Worm (Caenorhabditis elegans) whole organism, late embryonic: ENCODE measurements around the gene C03B1.17.

Experiments used
- C38D4.7 ChIP-seq: fragments of 200-800 bp; sonication (Bioruptor generic); optimal IDR thresholded peaks from 2 replicates; lab custom pipeline; 2018; ENCODE audit warnings: mild to moderate bottlenecking, missing genetic modification characterization, moderate library complexity, missing compliant biosample characterization
- F13H6.1 ChIP-seq: sonication (generic microtip); optimal IDR thresholded peaks from 2 replicates; lab custom pipeline; 2016; ENCODE audit warnings: missing genetic modification characterization, missing compliant biosample characterization
- T23F11.4 ChIP-seq: fragments of 200-800 bp; sonication (Bioruptor generic); optimal IDR thresholded peaks from 2 replicates; lab custom pipeline; 2018; ENCODE audit warnings: mild to moderate bottlenecking, missing genetic modification characterization, missing compliant biosample characterization
- ama-1 ChIP-seq: fragments of 150-350 bp; optimal IDR thresholded peaks from 2 replicates; lab custom pipeline; 2014
- ceh-14 ChIP-seq: sonication (generic microtip); optimal IDR thresholded peaks from 2 replicates; lab custom pipeline; 2016; ENCODE audit warnings: missing genotype, missing genetic modification characterization, missing compliant biosample characterization
- ceh-19 ChIP-seq: fragments of 200-800 bp; sonication (Bioruptor generic); optimal IDR thresholded peaks from 2 replicates; lab custom pipeline; 2018; ENCODE audit warnings: mild to moderate bottlenecking, missing genetic modification characterization, missing compliant biosample characterization
- ceh-45 ChIP-seq: fragments of 200-800 bp; sonication (Bioruptor generic); IDR thresholded peaks from 2 replicates; pipeline ENCODE4 v1.3.6; 2022; ENCODE audit warnings: missing genetic modification reagents, missing genetic modification characterization, missing compliant biosample characterization
- ceh-48 ChIP-seq: sonication (generic microtip); optimal IDR thresholded peaks from 2 replicates; lab custom pipeline; 2016; ENCODE audit warnings: missing genetic modification characterization, inconsistent platforms, missing compliant biosample characterization
- che-1 ChIP-seq: sonication (generic microtip); optimal IDR thresholded peaks from 2 replicates; lab custom pipeline; 2016; ENCODE audit warnings: mild to moderate bottlenecking, missing genetic modification characterization, missing compliant biosample characterization
- dmd-4 ChIP-seq: sonication (generic microtip); optimal IDR thresholded peaks from 2 replicates; lab custom pipeline; 2016; ENCODE audit warnings: borderline replicate concordance, missing genetic modification characterization, missing compliant biosample characterization
- elt-4 ChIP-seq: sonication (generic microtip); optimal IDR thresholded peaks from 2 replicates; lab custom pipeline; 2016; ENCODE audit warnings: missing genetic modification characterization, missing compliant biosample characterization
- ets-4 ChIP-seq: sonication (generic microtip); optimal IDR thresholded peaks from 2 replicates; lab custom pipeline; 2016; ENCODE audit warnings: missing genetic modification characterization, missing compliant biosample characterization
- eyg-1 ChIP-seq: sonication (generic microtip); optimal IDR thresholded peaks from 2 replicates; lab custom pipeline; 2016; ENCODE audit warnings: missing genotype, missing genetic modification characterization, missing compliant biosample characterization
- fkh-10 ChIP-seq: fragments of 150-350 bp; optimal IDR thresholded peaks from 2 replicates; lab custom pipeline; 2014; ENCODE audit warnings: missing biosample characterization, missing genetic modification reagents, missing genetic modification characterization
- hlh-13 ChIP-seq: fragments of 200-800 bp; sonication (Bioruptor generic); optimal IDR thresholded peaks from 2 replicates; lab custom pipeline; 2018; ENCODE audit warnings: mild to moderate bottlenecking, missing genetic modification characterization, missing compliant biosample characterization
- hlh-15 ChIP-seq: sonication (generic microtip); optimal IDR thresholded peaks from 2 replicates; lab custom pipeline; 2016; ENCODE audit warnings: missing genetic modification characterization, missing compliant biosample characterization
- hlh-30 ChIP-seq: sonication (generic microtip); optimal IDR thresholded peaks from 2 replicates; lab custom pipeline; 2017; ENCODE audit warnings: antibody characterized with exemption, missing genetic modification characterization, missing compliant biosample characterization; ENCODE audit not compliant: insufficient read depth
- hlh-8 ChIP-seq: sonication (generic microtip); optimal IDR thresholded peaks from 2 replicates; lab custom pipeline; 2016; ENCODE audit warnings: missing genotype, missing genetic modification characterization, missing compliant biosample characterization
- lim-6 ChIP-seq: sonication (generic microtip); optimal IDR thresholded peaks from 2 replicates; lab custom pipeline; 2016; ENCODE audit warnings: missing genetic modification characterization, missing compliant biosample characterization
- lin-11 ChIP-seq: fragments of 200-800 bp; sonication (Bioruptor generic); optimal IDR thresholded peaks from 2 replicates; lab custom pipeline; 2018; ENCODE audit warnings: mild to moderate bottlenecking, missing genetic modification characterization, missing compliant biosample characterization
- madf-2 ChIP-seq: sonication (generic microtip); optimal IDR thresholded peaks from 2 replicates; lab custom pipeline; 2017; ENCODE audit warnings: missing genetic modification characterization, missing compliant biosample characterization
- mec-3 ChIP-seq: sonication (generic microtip); optimal IDR thresholded peaks from 2 replicates; lab custom pipeline; 2016; ENCODE audit warnings: borderline replicate concordance, missing genetic modification characterization, missing compliant biosample characterization
- nfya-1 ChIP-seq: sonication (generic microtip); optimal IDR thresholded peaks from 2 replicates; lab custom pipeline; 2017; ENCODE audit warnings: missing genetic modification characterization, mild to moderate bottlenecking, missing compliant biosample characterization, antibody characterized with exemption, moderate library complexity
- nhr-232 ChIP-seq: sonication (generic microtip); optimal IDR thresholded peaks from 2 replicates; lab custom pipeline; 2016; ENCODE audit warnings: missing genetic modification characterization, missing compliant biosample characterization
- odd-2 ChIP-seq: sonication (generic microtip); optimal IDR thresholded peaks from 2 replicates; lab custom pipeline; 2017; ENCODE audit warnings: antibody characterized with exemption, mild to moderate bottlenecking, missing genetic modification characterization, missing compliant biosample characterization
- pag-3 ChIP-seq: sonication (generic microtip); optimal IDR thresholded peaks from 2 replicates; lab custom pipeline; 2016; ENCODE audit warnings: missing compliant biosample characterization, missing genetic modification characterization, borderline replicate concordance
- pat-9 ChIP-seq: fragments of 200-800 bp; sonication (Bioruptor generic); optimal IDR thresholded peaks from 2 replicates; lab custom pipeline; 2018; ENCODE audit warnings: mild to moderate bottlenecking, missing genetic modification characterization, moderate library complexity, missing compliant biosample characterization
- pax-1 ChIP-seq: fragments of 150-350 bp; optimal IDR thresholded peaks from 2 replicates; lab custom pipeline; 2014; ENCODE audit warnings: missing biosample characterization, missing genetic modification characterization
- pha-2 ChIP-seq: sonication (generic microtip); optimal IDR thresholded peaks from 2 replicates; lab custom pipeline; 2017; ENCODE audit warnings: mild to moderate bottlenecking, missing genetic modification characterization, missing compliant biosample characterization
- pha-4 ChIP-seq: fragments of 150-350 bp; optimal IDR thresholded peaks from 2 replicates; lab custom pipeline; 2018; ENCODE audit warnings: missing biosample characterization, missing genetic modification reagents, missing genetic modification characterization
- pqm-1 ChIP-seq: sonication (generic microtip); optimal IDR thresholded peaks from 2 replicates; lab custom pipeline; 2016; ENCODE audit warnings: missing genetic modification characterization, missing compliant biosample characterization
- ref-2 ChIP-seq: sonication (generic microtip); optimal IDR thresholded peaks from 2 replicates; lab custom pipeline; 2016; ENCODE audit warnings: missing genetic modification characterization, missing compliant biosample characterization
- sdc-2 ChIP-seq: sonication (generic microtip); optimal IDR thresholded peaks from 2 replicates; lab custom pipeline; 2016; ENCODE audit warnings: missing genotype, missing genetic modification characterization, missing compliant biosample characterization
- sox-2 ChIP-seq: fragments of 200-800 bp; sonication (Bioruptor generic); IDR thresholded peaks from 2 replicates; pipeline ENCODE4 v1.3.6; 2022; ENCODE audit warnings: missing genetic modification reagents, missing genetic modification characterization, missing compliant biosample characterization
- unc-42 ChIP-seq: sonication (generic microtip); optimal IDR thresholded peaks from 2 replicates; lab custom pipeline; 2016; ENCODE audit warnings: missing genotype, missing genetic modification characterization, missing compliant biosample characterization
- unc-55 ChIP-seq: sonication (generic microtip); optimal IDR thresholded peaks from 2 replicates; lab custom pipeline; 2017; ENCODE audit warnings: missing biosample characterization, missing genetic modification reagents, missing genetic modification characterization
- ztf-16 ChIP-seq: sonication (generic microtip); optimal IDR thresholded peaks from 2 replicates; lab custom pipeline; 2017; ENCODE audit warnings: missing genetic modification characterization, missing compliant biosample characterization

Gene C03B1.17

DNA sequence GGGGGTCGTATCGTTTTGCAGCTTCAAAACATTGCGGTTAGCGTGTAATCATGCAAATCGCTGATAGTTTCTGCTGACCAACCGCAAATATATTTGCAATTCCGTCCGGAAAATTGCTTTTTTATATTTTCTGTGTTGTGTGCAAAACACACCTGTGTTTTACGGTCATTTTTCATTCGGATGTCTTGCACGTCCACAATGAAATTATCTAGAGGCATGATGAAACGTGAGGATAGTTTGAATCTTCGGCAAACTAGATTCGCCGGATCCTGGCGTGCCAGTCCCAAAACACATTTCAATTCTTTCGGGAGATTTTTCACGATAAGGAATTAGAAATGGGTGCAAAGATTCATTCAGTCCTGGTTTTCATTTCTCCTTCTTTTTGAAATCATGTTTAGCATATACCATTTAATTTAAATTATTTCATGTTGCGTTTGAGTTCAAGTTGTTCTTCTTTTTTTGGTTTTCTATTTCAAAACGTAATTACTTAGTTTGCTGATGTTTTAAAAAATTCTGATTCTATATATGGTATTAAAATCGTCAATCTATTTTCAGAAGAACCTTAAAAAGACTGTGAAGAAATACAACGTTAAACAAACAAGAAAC is 18.3 kb upstream of the C03B1.17 start, which contains the start of gene C03B1.5:
Gene C03B1.5 (plus strand): TSS at position 556 of the 606 bp plus-strand sequence.
- TF ChIP-seq T23F11.4 (GFP tag; lab: Kevin White, UChicago) (no peak), F13H6.1 (no peak), hlh-8 (tag; lab: Kevin White, UChicago) (no peak), odd-2 (no peak), ceh-48 (no peak), dmd-4 (no peak), hlh-15 (no peak), nfya-1 (tag; lab: Kevin White, UChicago) (no peak), elt-4 (tag; lab: Kevin White, UChicago) (no peak), unc-42 (tag; lab: Kevin White, UChicago) (no peak), pag-3 (tag; lab: Kevin White, UChicago) (no peak), unc-55 (no peak), eyg-1 (tag; lab: Kevin White, UChicago) (no peak), pha-2 (tag; lab: Kevin White, UChicago) (no peak)

DNA sequence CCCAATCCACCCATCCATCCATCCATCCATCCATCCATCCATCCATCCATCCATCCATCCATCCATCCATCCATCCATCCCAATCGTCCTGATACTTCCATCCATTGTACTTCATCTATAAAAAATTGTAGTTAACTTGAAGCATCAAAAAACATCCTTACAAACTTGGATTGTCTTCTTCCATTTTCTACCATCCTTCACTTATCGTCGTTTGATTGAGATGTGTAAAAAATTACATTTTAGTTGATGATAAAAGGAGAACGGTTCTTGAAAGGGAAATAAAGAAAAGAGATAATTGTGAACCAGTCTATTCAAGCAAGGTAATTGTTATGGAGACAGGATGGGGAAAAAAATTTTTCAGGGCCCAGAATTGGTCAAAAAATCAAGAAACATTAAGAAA is 15.7 kb upstream of the C03B1.17 start, which contains the start of gene C03B1.10:
Gene C03B1.10 (minus strand): TSS at position 101 of the 400 bp plus-strand sequence.
- TF ChIP-seq C38D4.7 (GFP tag; lab: Kevin White, UChicago) (no peak), madf-2 (tag; lab: Kevin White, UChicago) (no peak), F13H6.1 (no peak), pqm-1 (no peak), ets-4 (no peak)

DNA sequence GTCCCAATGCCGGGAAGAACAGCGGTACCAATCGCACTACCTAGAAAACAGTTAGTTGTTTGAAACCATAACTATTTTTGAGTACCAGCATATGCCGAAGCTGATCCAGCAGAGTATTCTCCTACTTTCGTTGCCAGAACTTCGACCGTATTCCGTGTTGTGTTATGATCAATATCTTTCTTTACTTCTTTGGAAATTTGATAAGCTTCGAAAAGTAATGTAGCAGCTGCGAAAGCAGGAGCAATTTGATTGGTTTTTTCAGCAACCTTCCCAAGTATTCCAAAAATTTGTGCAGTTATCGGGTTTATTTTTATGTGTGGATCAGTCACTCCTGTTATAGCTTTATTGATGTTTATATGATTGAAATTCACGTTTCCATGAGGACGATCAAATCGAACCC is 13.4 kb upstream of the C03B1.17 start:
- TF ChIP-seq mec-3 (tag; lab: Kevin White, UChicago) (no peak), ceh-19 (GFP tag; lab: Kevin White, UChicago) (no peak), pha-4 (tag; lab: Kevin White, UChicago) (no peak), sox-2 (GFP tag; lab: Robert Waterston, UW) (no peak), hlh-15 (no peak), ref-2 (no peak), ceh-48 (no peak), ama-1 (no peak), sdc-2 (tag; lab: Kevin White, UChicago) (no peak), ztf-16 (no peak), T23F11.4 (GFP tag; lab: Kevin White, UChicago) (no peak), lin-11 (tag; lab: Kevin White, UChicago) (no peak)

DNA sequence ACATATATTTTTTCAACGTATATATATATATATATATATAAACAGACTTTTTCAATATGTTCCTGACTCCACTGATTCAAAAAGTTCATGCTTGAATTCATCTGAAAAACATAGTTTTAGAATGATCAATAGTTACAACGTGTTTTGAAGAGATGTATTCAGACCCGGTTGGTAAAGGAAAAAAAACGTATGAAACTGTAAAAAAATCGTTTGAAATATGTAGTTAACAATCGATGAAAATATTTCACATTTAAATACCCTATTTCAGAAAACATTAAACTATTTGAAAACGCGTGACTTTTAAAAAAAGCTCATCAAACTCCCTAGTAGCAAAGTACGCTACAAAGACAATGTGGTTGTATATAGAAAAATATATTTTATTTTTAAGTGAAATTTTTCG is 12.8 kb upstream of the C03B1.17 start, which contains the start of gene C03B1.14:
Gene C03B1.14 (minus strand): TSS at position 101 of the 400 bp plus-strand sequence.
- no peak for TF ChIP-seq ceh-48
- no peak for TF ChIP-seq nhr-232 (tag; lab: Kevin White, UChicago)
- TF ChIP-seq eyg-1 (tag; lab: Kevin White, UChicago) = no peak
- no peak for TF ChIP-seq pat-9 (tag; lab: Kevin White, UChicago)
- TF ChIP-seq lim-6 = no peak
- TF ChIP-seq che-1 (tag; lab: Kevin White, UChicago) = no peak
- no peak for TF ChIP-seq hlh-15
- TF ChIP-seq fkh-10 = no peak
- no peak for TF ChIP-seq ref-2
- TF ChIP-seq hlh-30 = no peak
- TF ChIP-seq hlh-13 (GFP tag; lab: Kevin White, UChicago) = no peak
- no peak for TF ChIP-seq dmd-4

DNA sequence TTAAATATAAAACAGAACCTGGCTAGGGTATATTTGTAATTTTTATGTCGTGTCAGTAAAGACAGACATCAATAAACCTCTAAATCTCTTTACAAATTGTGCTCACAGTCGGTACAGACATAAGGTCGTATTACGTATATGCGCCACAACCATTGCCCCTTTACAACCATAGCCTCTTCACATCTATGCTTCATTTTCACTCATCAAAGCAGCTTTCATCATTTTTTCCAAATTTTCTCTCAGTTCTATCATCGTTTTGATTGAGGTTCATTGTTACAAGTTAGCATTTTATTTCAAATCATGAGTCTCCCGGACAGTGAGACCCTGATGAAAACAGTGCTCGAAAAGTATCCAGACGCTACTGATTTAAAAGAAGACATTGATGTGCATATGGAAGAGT is 9.3 kb upstream of the C03B1.17 start, which contains the start of gene C03B1.4:
Gene C03B1.4 (plus strand): TSS at position 301 of the 400 bp plus-strand sequence.
- TF ChIP-seq che-1 (tag; lab: Kevin White, UChicago) (no peak), pax-1 (tag; lab: Kevin White, UChicago) (no peak), pat-9 (tag; lab: Kevin White, UChicago) (no peak), ceh-45 (GFP tag; lab: Robert Waterston, UW) (no peak), ceh-14 (no peak), ref-2 (no peak), lim-6 (no peak), hlh-30 (no peak), lin-11 (tag; lab: Kevin White, UChicago) (no peak), mec-3 (tag; lab: Kevin White, UChicago) (no peak)
